Fruit fly (Drosophila melanogaster) whole organism, embryonic: ENCODE data around the gene MESR6.

Source experiments
- BEAF-32 ChIP-seq: fragments of 200-800 bp; sonication (Bioruptor generic); optimal IDR thresholded peaks from 3 replicates; lab custom pipeline; 2017; ENCODE audit warnings: missing biosample characterization, missing genetic modification characterization, mild to moderate bottlenecking, moderate library complexity, missing genetic modification reagents
- C15 ChIP-seq: fragments of 200-800 bp; sonication (Bioruptor generic); IDR thresholded peaks from 3 replicates; pipeline ENCODE4 v1.3.6; 2022; ENCODE audit warnings: missing biosample characterization, missing genetic modification characterization
- CG10959 ChIP-seq: fragments of 200-800 bp; sonication (Bioruptor generic); IDR thresholded peaks from 2 replicates; pipeline ENCODE4 v1.3.6; 2022; ENCODE audit warnings: missing biosample characterization, missing genetic modification characterization
- CG11504 ChIP-seq: fragments of 200-800 bp; sonication (Bioruptor generic); optimal IDR thresholded peaks from 3 replicates; lab custom pipeline; 2019; ENCODE audit warnings: missing biosample characterization, mild to moderate bottlenecking, missing genetic modification characterization, moderate library complexity
- CG1233 ChIP-seq: fragments of 200-800 bp; sonication (Bioruptor generic); optimal IDR thresholded peaks from 4 replicates; lab custom pipeline; 2018; ENCODE audit warnings: missing biosample characterization, mild to moderate bottlenecking, missing genetic modification characterization
- CG13287 ChIP-seq: fragments of 200-800 bp; sonication (Bioruptor generic); IDR thresholded peaks from 2 replicates; pipeline ENCODE4 v1.3.6; 2022; ENCODE audit warnings: missing biosample characterization, missing genetic modification characterization; ENCODE audit not compliant: partially characterized antibody
- CG14965 ChIP-seq: fragments of 200-800 bp; sonication (Bioruptor generic); optimal IDR thresholded peaks from 2 replicates; lab custom pipeline; 2016; ENCODE audit warnings: missing biosample characterization, missing genetic modification characterization, borderline replicate concordance
- CG17186 ChIP-seq: fragments of 200-800 bp; sonication (Bioruptor generic); optimal IDR thresholded peaks from 3 replicates; lab custom pipeline; 2017; ENCODE audit warnings: missing biosample characterization, missing genetic modification reagents, missing genetic modification characterization
- CG2889 ChIP-seq: fragments of 200-800 bp; sonication (Bioruptor generic); IDR thresholded peaks from 3 replicates; pipeline ENCODE4 v1.3.6; 2022; ENCODE audit warnings: missing biosample characterization, missing genetic modification characterization
- CG31224 ChIP-seq: fragments of 200-800 bp; sonication (Bioruptor generic); IDR thresholded peaks from 2 replicates; pipeline ENCODE4 v1.3.6; 2022; ENCODE audit warnings: missing biosample characterization, missing genetic modification characterization
- CG3163 ChIP-seq: fragments of 200-800 bp; sonication (Bioruptor generic); optimal IDR thresholded peaks from 3 replicates; lab custom pipeline; 2016; ENCODE audit warnings: missing biosample characterization, missing genetic modification characterization
- CG3726 ChIP-seq: fragments of 200-800 bp; sonication (Bioruptor generic); IDR thresholded peaks from 3 replicates; pipeline ENCODE4, ENCODE4 v1.3.6; 2022; ENCODE audit warnings: missing biosample characterization, missing genetic modification characterization
- CG4282 ChIP-seq: fragments of 200-800 bp; sonication (Bioruptor generic); optimal IDR thresholded peaks from 2 replicates; lab custom pipeline; 2016; ENCODE audit warnings: missing biosample characterization, missing genetic modification characterization
- CG4328 ChIP-seq: fragments of 200-800 bp; sonication (Bioruptor generic); optimal IDR thresholded peaks from 3 replicates; lab custom pipeline; 2017; ENCODE audit warnings: missing biosample characterization, missing genetic modification reagents, missing genetic modification characterization
- CG4404 ChIP-seq: fragments of 200-800 bp; sonication (Bioruptor generic); IDR thresholded peaks from 2 replicates; pipeline ENCODE4 v1.3.6; 2022; ENCODE audit warnings: missing biosample characterization, missing genetic modification characterization
- CG6791 ChIP-seq: fragments of 200-800 bp; sonication (Bioruptor generic); IDR thresholded peaks from 3 replicates; pipeline ENCODE4 v1.3.6; 2022; ENCODE audit warnings: missing biosample characterization, missing genetic modification characterization; ENCODE audit not compliant: partially characterized antibody
- CG7928 ChIP-seq: fragments of 200-800 bp; sonication (Bioruptor generic); optimal IDR thresholded peaks from 2 replicates; lab custom pipeline; 2017; ENCODE audit warnings: missing biosample characterization, mild to moderate bottlenecking, missing genetic modification characterization
- CG7963 ChIP-seq: fragments of 200-800 bp; sonication (Bioruptor generic); IDR thresholded peaks from 3 replicates; pipeline ENCODE4 v1.3.6; 2022; ENCODE audit warnings: missing biosample characterization, missing genetic modification characterization; ENCODE audit not compliant: partially characterized antibody
- CG8089 ChIP-seq: fragments of 200-800 bp; sonication (Bioruptor generic); optimal IDR thresholded peaks from 3 replicates; lab custom pipeline; 2016; ENCODE audit warnings: missing biosample characterization, missing genetic modification characterization
- CkIIα-i1 ChIP-seq: fragments of 200-800 bp; sonication (Bioruptor generic); IDR thresholded peaks from 2 replicates; pipeline ENCODE4 v1.3.6; 2022; ENCODE audit warnings: missing biosample characterization, missing genetic modification characterization
- GATAe ChIP-seq: fragments of 200-800 bp; sonication (Bioruptor generic); conservative IDR thresholded peaks from 2 replicates; pipeline ENCODE4 v1.3.6; 2022; ENCODE audit warnings: missing biosample characterization, missing genetic modification characterization
- HLH4C ChIP-seq: fragments of 200-800 bp; sonication (Bioruptor generic); IDR thresholded peaks from 3 replicates; pipeline ENCODE4 v1.3.6; 2022; ENCODE audit warnings: missing biosample characterization, missing genetic modification characterization; ENCODE audit not compliant: partially characterized antibody
- Hand ChIP-seq: fragments of 200-800 bp; sonication (Bioruptor generic); optimal IDR thresholded peaks from 2 replicates; lab custom pipeline; 2017; ENCODE audit warnings: mild to moderate bottlenecking, missing biosample characterization, missing genetic modification reagents, missing genetic modification characterization
- Mad ChIP-seq: fragments of 200-800 bp; sonication (Bioruptor generic); optimal IDR thresholded peaks from 2 replicates; lab custom pipeline; 2016; ENCODE audit warnings: missing biosample characterization, missing genetic modification characterization
- NFAT ChIP-seq: fragments of 200-800 bp; sonication (Bioruptor generic); IDR thresholded peaks from 2 replicates; pipeline ENCODE4 v1.3.6; 2022; ENCODE audit warnings: missing biosample characterization, missing genetic modification characterization
- Ravus ChIP-seq: fragments of 200-800 bp; sonication (Bioruptor generic); IDR thresholded peaks from 2 replicates; pipeline ENCODE4 v1.3.6; 2022; ENCODE audit warnings: missing biosample characterization, missing genetic modification characterization
- TFAM ChIP-seq: fragments of 200-800 bp; sonication (Bioruptor generic); optimal IDR thresholded peaks from 2 replicates; lab custom pipeline; 2017; ENCODE audit warnings: missing biosample characterization, missing genetic modification characterization, inconsistent platforms
- ash1 ChIP-seq: fragments of 200-800 bp; sonication (Bioruptor generic); optimal IDR thresholded peaks from 2 replicates; lab custom pipeline; 2018; ENCODE audit warnings: missing biosample characterization, mild to moderate bottlenecking, missing genetic modification characterization
- bbx ChIP-seq: fragments of 200-800 bp; sonication (Bioruptor generic); IDR thresholded peaks from 2 replicates; pipeline ENCODE4 v1.3.6; 2022; ENCODE audit warnings: missing biosample characterization, missing genetic modification characterization; ENCODE audit not compliant: partially characterized antibody
- cad ChIP-seq: fragments of >200 bp; optimal IDR thresholded peaks from 2 replicates; lab custom pipeline; 2017; ENCODE audit warnings: missing biosample characterization, missing genetic modification characterization
- cwo ChIP-seq: fragments of 200-800 bp; sonication (Bioruptor generic); optimal IDR thresholded peaks from 3 replicates; lab custom pipeline; 2017; ENCODE audit warnings: missing biosample characterization, missing genetic modification characterization, mild to moderate bottlenecking, moderate library complexity, missing genetic modification reagents
- dan ChIP-seq: fragments of 200-800 bp; sonication (Bioruptor generic); IDR thresholded peaks from 2 replicates; pipeline ENCODE4 v1.3.6; 2022; ENCODE audit warnings: missing biosample characterization, missing genetic modification characterization
- dysf ChIP-seq: fragments of 200-800 bp; sonication (Bioruptor generic); IDR thresholded peaks from 3 replicates; pipeline ENCODE4 v1.3.6; 2022; ENCODE audit warnings: missing biosample characterization, missing genetic modification characterization
- exex ChIP-seq: fragments of 200-800 bp; sonication (Bioruptor generic); optimal IDR thresholded peaks from 4 replicates; lab custom pipeline; 2018; ENCODE audit warnings: missing biosample characterization, mild to moderate bottlenecking, missing genetic modification characterization, moderate library complexity
- grau ChIP-seq: fragments of 200-800 bp; optimal IDR thresholded peaks from 3 replicates; lab custom pipeline; 2019; ENCODE audit warnings: missing biosample characterization, mild to moderate bottlenecking, missing genetic modification characterization, moderate library complexity
- jumu ChIP-seq: fragments of 200-800 bp; sonication (Bioruptor generic); optimal IDR thresholded peaks from 3 replicates; lab custom pipeline; 2016; ENCODE audit warnings: missing biosample characterization, missing genetic modification characterization
- kni ChIP-seq: fragments of 200-800 bp; sonication (Bioruptor generic); optimal IDR thresholded peaks from 3 replicates; lab custom pipeline; 2017; ENCODE audit warnings: mild to moderate bottlenecking, missing biosample characterization, missing genetic modification reagents, missing genetic modification characterization
- lov ChIP-seq, 2 experiments: fragments of 200-800 bp in 1 of 2; fragments of >200 bp in 1 of 2; sonication (Bioruptor generic) in 1 of 2; IDR thresholded peaks in 1 of 2; optimal IDR thresholded peaks in 1 of 2; 2 replicates in 1 of 2; 3 replicates in 1 of 2; pipeline versions ENCODE4 v1.3.6 to Lab custom; 2017 to 2022; ENCODE audit warnings: missing biosample characterization in 1 of 2, missing genetic modification characterization in 1 of 2
- odd ChIP-seq: fragments of 200-800 bp; sonication (Bioruptor generic); optimal IDR thresholded peaks from 2 replicates; lab custom pipeline; 2017; ENCODE audit warnings: missing biosample characterization, mild to moderate bottlenecking, missing genetic modification characterization
- onecut ChIP-seq: fragments of 200-800 bp; sonication (Bioruptor generic); IDR thresholded peaks from 2 replicates; pipeline ENCODE4 v1.3.6; 2022; ENCODE audit warnings: missing biosample characterization, missing genetic modification characterization
- pan ChIP-seq, 4 experiments: fragments of >200 bp in 3 of 4; fragments of 200-800 bp in 1 of 4; sonication (Bioruptor generic) in 1 of 4; optimal IDR thresholded peaks in 3 of 4; IDR thresholded peaks in 1 of 4; 2 replicates each; pipeline versions ENCODE4 v1.3.6 to Lab custom; 2017 to 2022; ENCODE audit warnings: missing biosample characterization in 2 of 4, missing genetic modification characterization in 2 of 4, mixed read lengths in 1 of 4
- pita ChIP-seq: fragments of 200-800 bp; sonication (Bioruptor generic); optimal IDR thresholded peaks from 2 replicates; lab custom pipeline; 2017; ENCODE audit warnings: missing biosample characterization, mild to moderate bottlenecking, missing genetic modification characterization
- sens ChIP-seq: fragments of 200-800 bp; sonication (Bioruptor generic); peaks from one replicate; lab custom pipeline; 2016; ENCODE audit warnings: missing biosample characterization, missing genetic modification characterization
- seq ChIP-seq: fragments of 200-800 bp; sonication (Bioruptor generic); IDR thresholded peaks from 2 replicates; pipeline ENCODE4 v1.3.6; 2022; ENCODE audit warnings: missing biosample characterization, missing genetic modification characterization
- zen2 ChIP-seq: fragments of 200-800 bp; sonication (Bioruptor generic); IDR thresholded peaks from 3 replicates; pipeline ENCODE4 v1.3.6; 2022; ENCODE audit warnings: missing biosample characterization, missing genetic modification characterization; ENCODE audit not compliant: partially characterized antibody
- zf30C ChIP-seq: fragments of 200-800 bp; sonication (Bioruptor generic); optimal IDR thresholded peaks from 3 replicates; lab custom pipeline; 2018; ENCODE audit warnings: missing biosample characterization, mild to moderate bottlenecking, missing genetic modification characterization

Gene MESR6

DNA sequence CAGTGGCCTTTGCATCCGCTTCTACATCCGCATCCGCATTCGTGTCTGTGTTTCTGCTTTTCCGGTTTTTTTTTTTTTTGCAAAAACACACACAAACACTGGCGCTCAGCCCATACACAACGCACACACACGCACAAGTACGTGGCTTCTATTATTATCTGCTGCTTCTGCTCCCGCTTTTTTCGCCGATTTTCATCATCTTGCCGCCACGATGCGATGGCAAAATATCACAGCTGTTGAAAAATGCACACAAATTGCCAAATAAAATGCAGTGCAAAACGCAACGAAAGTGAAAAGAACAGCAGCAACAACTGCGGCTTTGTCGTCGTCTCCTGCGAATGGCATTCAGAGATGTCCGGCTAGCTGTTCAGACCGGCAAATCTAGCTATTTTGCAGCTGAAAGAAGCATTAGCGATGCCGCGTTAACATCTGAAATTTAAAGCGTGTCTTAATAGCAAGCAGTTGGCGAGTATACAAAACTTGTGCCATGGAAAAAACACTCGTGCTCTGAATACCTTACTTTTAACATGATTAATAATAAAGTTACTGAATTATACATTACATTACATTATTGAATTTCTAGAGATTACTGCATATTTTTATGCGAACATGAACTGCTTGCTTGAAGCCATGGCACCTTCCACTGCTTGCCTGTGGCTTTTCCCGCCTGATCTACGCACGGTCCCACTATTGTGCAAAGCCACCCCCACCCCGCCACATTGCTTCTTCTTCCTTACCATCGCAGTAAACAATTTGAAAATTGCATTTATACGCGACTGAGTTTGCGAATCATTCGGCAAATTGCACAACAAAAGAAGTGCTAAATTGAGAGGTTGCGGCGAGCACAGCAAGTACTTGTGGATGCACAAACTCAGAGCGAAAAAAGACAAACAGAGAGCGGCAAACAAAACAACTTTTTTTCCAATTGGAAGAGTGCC is 29.7 kb upstream of the MESR6 start, which contains the start of the genes Ugt316A1 and Sfxn2 (continued):
- TF ChIP-seq bbx (GFP tag; lab: Robert Waterston, UW) (0 out of 2 replicates have a peak, but pooled peaks have one; percentile 12), CG7928 (GFP tag; lab: Kevin White, UChicago) (no peak), NFAT (no peak), Mad (GFP tag; lab: Kevin White, UChicago) (peak; percentile 36), zen2 (GFP tag; lab: Robert Waterston, UW) (no peak), GATAe (GFP tag; lab: Robert Waterston, UW) (no peak), HLH4C (GFP tag; lab: Robert Waterston, UW) (0 out of 3 replicates have a peak, but pooled peaks have one; percentile 51), cad (GFP tag; lab: Kevin White, UChicago) (no peak), CG6791 (GFP tag; lab: Robert Waterston, UW) (0 out of 3 replicates have a peak, but pooled peaks have one; percentile 10), seq (GFP tag; lab: Robert Waterston, UW) (0 out of 2 replicates have a peak, but pooled peaks have one; percentile 7), pan (optimal IDR thresholded peaks at IDR 0.05; lab: Kevin White, UChicago) (no peak), pan (GFP tag; optimal IDR thresholded peaks at IDR 0.05 in 1 of 2, IDR thresholded peaks at IDR 0.05 in 1 of 2) (peak in 1 of 2 experiments; percentile 50), CG11504 (tag; lab: Kevin White, UChicago) (peak; percentile 66), C15 (GFP tag; lab: Robert Waterston, UW) (no peak), CG31224 (GFP tag; lab: Robert Waterston, UW) (no peak), sens (GFP tag; lab: Kevin White, UChicago) (peak; percentile 88), kni (GFP tag; lab: Kevin White, UChicago) (no peak), CG7963 (GFP tag; lab: Robert Waterston, UW) (no peak), exex (tag; lab: Kevin White, UChicago) (no peak), CG3726 (GFP tag; lab: Robert Waterston, UW) (no peak), CG8089 (GFP tag; lab: Kevin White, UChicago) (no peak), grau (peak; percentile 42), CG13287 (no peak; the same call in 1 of the 2 replicates), dysf (GFP tag; lab: Robert Waterston, UW) (0 out of 3 replicates have a peak, but pooled peaks have one; percentile 47), Hand (GFP tag; lab: Kevin White, UChicago) (no peak), CG14965 (GFP tag; lab: Kevin White, UChicago) (no peak), lov (optimal IDR thresholded peaks at IDR 0.05; lab: Kevin White, UChicago) (no peak), lov (GFP tag; IDR thresholded peaks at IDR 0.05; lab: Robert Waterston, UW) (no peak), CG4282 (no peak), Ravus (GFP tag; lab: Robert Waterston, UW) (no peak), ash1 (GFP tag; lab: Kevin White, UChicago) (no peak), BEAF-32 (GFP tag; lab: Kevin White, UChicago) (peak; percentile 51), pita (GFP tag; lab: Kevin White, UChicago) (peak; percentile 42), CG10959 (0 out of 2 replicates have a peak, but pooled peaks have one; percentile 31), zf30C (no peak), cwo (GFP tag; lab: Kevin White, UChicago) (peak; percentile 17), CG17186 (GFP tag; lab: Kevin White, UChicago) (peak; percentile 33), dan (no peak), onecut (GFP tag; lab: Robert Waterston, UW) (no peak), CG4328 (GFP tag; lab: Kevin White, UChicago) (no peak), CkIIα-i1 (no peak), TFAM (GFP tag; lab: Kevin White, UChicago) (no peak), CG3163 (GFP tag; lab: Kevin White, UChicago) (peak; percentile 4), CG2889 (GFP tag; lab: Robert Waterston, UW) (no peak), odd (GFP tag; lab: Kevin White, UChicago) (no peak), CG4404 (GFP tag; lab: Robert Waterston, UW) (peak; percentile 48; the same call in 1 of the 2 replicates), CG1233 (GFP tag; lab: Kevin White, UChicago) (no peak), jumu (GFP tag; lab: Kevin White, UChicago) (peak; percentile 17)
